Fruit fly (Drosophila melanogaster): ENCODE results near the gene ScsbetaA.

The ScsbetaA gene

dm6 chr3R:8954515-8955358 lies 16.2 kb downstream of the ScsbetaA start (continued):
- TF ChIP-seq ftz-f1 (GFP tag; optimal IDR thresholded peaks at IDR 0.05) (no peak), sisA (GFP tag; IDR thresholded peaks at IDR 0.05) (peak; percentile 37; the same call in 1 of the 2 replicates), CG17328 (GFP tag; IDR thresholded peaks at IDR 0.05) (peak; percentile 46; the same call in 1 of the 2 replicates), CG1647 (GFP tag; optimal IDR thresholded peaks at IDR 0.05) (no peak), phol (tag; optimal IDR thresholded peaks at IDR 0.05) (peak; percentile 81), Hr3 (GFP tag; optimal IDR thresholded peaks at IDR 0.05) (peak; percentile 15), cad (GFP tag; optimal IDR thresholded peaks at IDR 0.05) (no peak), lmd (GFP tag; IDR thresholded peaks at IDR 0.05) (no peak; the same call in 1 of the 2 replicates), sd (tag; optimal IDR thresholded peaks at IDR 0.05) (peak; percentile 84), br (optimal IDR thresholded peaks at IDR 0.05) (no peak), ATbp (GFP tag; optimal IDR thresholded peaks at IDR 0.05) (peak; percentile 63), toy (GFP tag; IDR thresholded peaks at IDR 0.05) (no peak), CG8765 (GFP tag; IDR thresholded peaks at IDR 0.05) (no peak), CG30403 (GFP tag; optimal IDR thresholded peaks at IDR 0.05) (peak; percentile 45), pho (GFP tag; optimal IDR thresholded peaks at IDR 0.05) (no peak), ems (GFP tag; optimal IDR thresholded peaks at IDR 0.05) (no peak), CG11723 (GFP tag; optimal IDR thresholded peaks at IDR 0.05) (no peak), cato (GFP tag; optimal IDR thresholded peaks at IDR 0.05; ENCODE audit: borderline replicate concordance) (no peak), sens (GFP tag) (peak; percentile 65), cwo (GFP tag; optimal IDR thresholded peaks at IDR 0.05) (no peak), CG2712 (tag; optimal IDR thresholded peaks at IDR 0.05) (peak; percentile 89), pfk (GFP tag; optimal IDR thresholded peaks at IDR 0.05) (no peak), Tbp (GFP tag; optimal IDR thresholded peaks at IDR 0.05) (no peak), luna (GFP tag; optimal IDR thresholded peaks at IDR 0.05) (no peak), CG3281 (GFP tag; optimal IDR thresholded peaks at IDR 0.05) (no peak), CG32767 (GFP tag; IDR thresholded peaks at IDR 0.05) (peak; percentile 60; the same call in 1 of the 2 replicates), GATAe (GFP tag; conservative IDR thresholded peaks at IDR 0.05) (no peak), Awh (GFP tag; IDR thresholded peaks at IDR 0.05) (peak; percentile 62; the same call in 1 of the 2 replicates), Neu2 (GFP tag; optimal IDR thresholded peaks at IDR 0.05; ENCODE audit: borderline replicate concordance) (no peak), CG7357 (GFP tag; IDR thresholded peaks at IDR 0.05) (no peak), CG7928 (GFP tag; optimal IDR thresholded peaks at IDR 0.05) (no peak), salm (tag; optimal IDR thresholded peaks at IDR 0.05) (peak; percentile 25), CG11085 (GFP tag; IDR thresholded peaks at IDR 0.05) (no peak), pros (GFP tag; optimal IDR thresholded peaks at IDR 0.05) (peak; percentile 50), CG17361 (GFP tag; IDR thresholded peaks at IDR 0.05) (peak; percentile 87), Mes4 (GFP tag; optimal IDR thresholded peaks at IDR 0.05) (no peak), Med (GFP tag) (no peak), CG4424 (GFP tag; optimal IDR thresholded peaks at IDR 0.05) (peak; percentile 58), gem (tag; optimal IDR thresholded peaks at IDR 0.05) (peak; percentile 88), CG10462 (GFP tag; optimal IDR thresholded peaks at IDR 0.05) (no peak), D (optimal IDR thresholded peaks at IDR 0.05) (no peak), D (GFP tag; optimal IDR thresholded peaks at IDR 0.05) (peak; percentile 55), CG1603 (tag; optimal IDR thresholded peaks at IDR 0.05) (no peak), ro (GFP tag; IDR thresholded peaks at IDR 0.05) (no peak), Ptx1 (GFP tag; IDR thresholded peaks at IDR 0.05) (peak; percentile 63; the same call in 1 of the 2 replicates), TFAM (GFP tag; optimal IDR thresholded peaks at IDR 0.05) (no peak), grn (GFP tag; optimal IDR thresholded peaks at IDR 0.05) (peak; percentile 19), CG1024 (GFP tag; IDR thresholded peaks at IDR 0.05) (no peak), Bdp1 (GFP tag; optimal IDR thresholded peaks at IDR 0.05) (no peak), wek (GFP tag; optimal IDR thresholded peaks at IDR 0.05) (no peak), CG30431 (GFP tag; optimal IDR thresholded peaks at IDR 0.05) (no peak)
